Worm (Caenorhabditis elegans) whole organism, late embryonic: ENCODE data around the gene ZK856.6.
A peak's percentile ranks its signal among the peaks of the same experiment; 100 is the strongest.

Source experiments
- C38D4.7 ChIP-seq: fragments of 200-800 bp; sonication (Bioruptor generic); optimal IDR thresholded peaks from 2 replicates; lab custom pipeline; 2018; ENCODE audit warnings: mild to moderate bottlenecking, missing genetic modification characterization, moderate library complexity, missing compliant biosample characterization
- F13H6.1 ChIP-seq: sonication (generic microtip); optimal IDR thresholded peaks from 2 replicates; lab custom pipeline; 2016; ENCODE audit warnings: missing genetic modification characterization, missing compliant biosample characterization
- K09A11.1 ChIP-seq: sonication (generic microtip); optimal IDR thresholded peaks from 2 replicates; lab custom pipeline; 2017; ENCODE audit warnings: antibody characterized with exemption, mild to moderate bottlenecking, missing genetic modification characterization, missing compliant biosample characterization; ENCODE audit not compliant: insufficient read depth
- T23F11.4 ChIP-seq: fragments of 200-800 bp; sonication (Bioruptor generic); optimal IDR thresholded peaks from 2 replicates; lab custom pipeline; 2018; ENCODE audit warnings: mild to moderate bottlenecking, missing genetic modification characterization, missing compliant biosample characterization
- Y22D7AL.16 ChIP-seq: sonication (generic microtip); optimal IDR thresholded peaks from 2 replicates; lab custom pipeline; 2016; ENCODE audit warnings: missing genetic modification characterization, missing compliant biosample characterization
- ahr-1 ChIP-seq: sonication (generic microtip); optimal IDR thresholded peaks from 2 replicates; lab custom pipeline; 2016; ENCODE audit warnings: missing genetic modification characterization, missing compliant biosample characterization
- ama-1 ChIP-seq: fragments of 150-350 bp; optimal IDR thresholded peaks from 2 replicates; lab custom pipeline; 2014
- ceh-18 ChIP-seq: sonication (generic microtip); optimal IDR thresholded peaks from 2 replicates; lab custom pipeline; 2016; ENCODE audit warnings: missing genetic modification characterization, missing compliant biosample characterization
- ceh-2 ChIP-seq: sonication (generic microtip); optimal IDR thresholded peaks from 2 replicates; lab custom pipeline; 2016; ENCODE audit warnings: missing genotype, missing genetic modification characterization, missing compliant biosample characterization
- ceh-24 ChIP-seq: sonication (generic microtip); optimal IDR thresholded peaks from 2 replicates; lab custom pipeline; 2016; ENCODE audit warnings: mild to moderate bottlenecking, missing genetic modification characterization, missing compliant biosample characterization
- ceh-31 ChIP-seq: sonication (generic microtip); optimal IDR thresholded peaks from 2 replicates; lab custom pipeline; 2016; ENCODE audit warnings: missing genetic modification characterization, missing compliant biosample characterization
- ceh-34 ChIP-seq: sonication (generic microtip); optimal IDR thresholded peaks from 2 replicates; lab custom pipeline; 2016; ENCODE audit warnings: mild to moderate bottlenecking, missing genetic modification characterization, missing compliant biosample characterization
- ceh-45 ChIP-seq: fragments of 200-800 bp; sonication (Bioruptor generic); IDR thresholded peaks from 2 replicates; pipeline ENCODE4 v1.3.6; 2022; ENCODE audit warnings: missing genetic modification reagents, missing genetic modification characterization, missing compliant biosample characterization
- ceh-6 ChIP-seq: fragments of 200-800 bp; sonication (Bioruptor generic); optimal IDR thresholded peaks from 2 replicates; lab custom pipeline; 2018; ENCODE audit warnings: mild to moderate bottlenecking, missing genetic modification characterization, missing compliant biosample characterization
- ceh-9 ChIP-seq: sonication (generic microtip); optimal IDR thresholded peaks from 2 replicates; lab custom pipeline; 2016; ENCODE audit warnings: mild to moderate bottlenecking, missing genetic modification characterization, inconsistent platforms, missing compliant biosample characterization
- dmd-4 ChIP-seq: sonication (generic microtip); optimal IDR thresholded peaks from 2 replicates; lab custom pipeline; 2016; ENCODE audit warnings: borderline replicate concordance, missing genetic modification characterization, missing compliant biosample characterization
- elt-2 ChIP-seq: sonication (generic microtip); optimal IDR thresholded peaks from 2 replicates; lab custom pipeline; 2016; ENCODE audit warnings: missing genetic modification reagents, missing genetic modification characterization, missing compliant biosample characterization
- ets-4 ChIP-seq: sonication (generic microtip); optimal IDR thresholded peaks from 2 replicates; lab custom pipeline; 2016; ENCODE audit warnings: missing genetic modification characterization, missing compliant biosample characterization
- fkh-6 ChIP-seq: sonication (generic microtip); optimal IDR thresholded peaks from 2 replicates; lab custom pipeline; 2016; ENCODE audit warnings: missing genetic modification characterization, missing compliant biosample characterization
- gmeb-2 ChIP-seq: sonication (generic microtip); optimal IDR thresholded peaks from 2 replicates; lab custom pipeline; 2016; ENCODE audit warnings: missing genetic modification characterization, inconsistent platforms, missing compliant biosample characterization
- hlh-13 ChIP-seq: fragments of 200-800 bp; sonication (Bioruptor generic); optimal IDR thresholded peaks from 2 replicates; lab custom pipeline; 2018; ENCODE audit warnings: mild to moderate bottlenecking, missing genetic modification characterization, missing compliant biosample characterization
- hlh-15 ChIP-seq: sonication (generic microtip); optimal IDR thresholded peaks from 2 replicates; lab custom pipeline; 2016; ENCODE audit warnings: missing genetic modification characterization, missing compliant biosample characterization
- hlh-30 ChIP-seq: sonication (generic microtip); optimal IDR thresholded peaks from 2 replicates; lab custom pipeline; 2017; ENCODE audit warnings: antibody characterized with exemption, missing genetic modification characterization, missing compliant biosample characterization; ENCODE audit not compliant: insufficient read depth
- hlh-8 ChIP-seq: sonication (generic microtip); optimal IDR thresholded peaks from 2 replicates; lab custom pipeline; 2016; ENCODE audit warnings: missing genotype, missing genetic modification characterization, missing compliant biosample characterization
- lin-11 ChIP-seq: fragments of 200-800 bp; sonication (Bioruptor generic); optimal IDR thresholded peaks from 2 replicates; lab custom pipeline; 2018; ENCODE audit warnings: mild to moderate bottlenecking, missing genetic modification characterization, missing compliant biosample characterization
- mec-3 ChIP-seq: sonication (generic microtip); optimal IDR thresholded peaks from 2 replicates; lab custom pipeline; 2016; ENCODE audit warnings: borderline replicate concordance, missing genetic modification characterization, missing compliant biosample characterization
- nfya-1 ChIP-seq: sonication (generic microtip); optimal IDR thresholded peaks from 2 replicates; lab custom pipeline; 2017; ENCODE audit warnings: missing genetic modification characterization, mild to moderate bottlenecking, missing compliant biosample characterization, antibody characterized with exemption, moderate library complexity
- npax-4 ChIP-seq: sonication (generic microtip); optimal IDR thresholded peaks from 2 replicates; lab custom pipeline; 2016; ENCODE audit warnings: missing genetic modification characterization, missing compliant biosample characterization
- pha-2 ChIP-seq: sonication (generic microtip); optimal IDR thresholded peaks from 2 replicates; lab custom pipeline; 2017; ENCODE audit warnings: mild to moderate bottlenecking, missing genetic modification characterization, missing compliant biosample characterization
- ref-2 ChIP-seq: sonication (generic microtip); optimal IDR thresholded peaks from 2 replicates; lab custom pipeline; 2016; ENCODE audit warnings: missing genetic modification characterization, missing compliant biosample characterization
- rnt-1 ChIP-seq: sonication (generic microtip); optimal IDR thresholded peaks from 2 replicates; lab custom pipeline; 2016; ENCODE audit warnings: missing genetic modification characterization, missing compliant biosample characterization
- sdc-2 ChIP-seq: sonication (generic microtip); optimal IDR thresholded peaks from 2 replicates; lab custom pipeline; 2016; ENCODE audit warnings: missing genotype, missing genetic modification characterization, missing compliant biosample characterization
- sox-4 ChIP-seq: sonication (generic microtip); optimal IDR thresholded peaks from 2 replicates; lab custom pipeline; 2017; ENCODE audit warnings: mild to moderate bottlenecking, missing genetic modification characterization, inconsistent platforms, missing compliant biosample characterization
- tbx-7 ChIP-seq: sonication (generic microtip); optimal IDR thresholded peaks from 2 replicates; lab custom pipeline; 2016; ENCODE audit warnings: missing genotype, missing genetic modification characterization, missing compliant biosample characterization
- unc-3 ChIP-seq, 2 experiments: fragments of 200-800 bp in 1 of 2; sonication (Bioruptor generic) in 1 of 2; sonication (generic microtip) in 1 of 2; conservative IDR thresholded peaks in 1 of 2; optimal IDR thresholded peaks in 1 of 2; 2 replicates each; pipeline versions ENCODE4 v1.3.6 to Lab custom; 2016 to 2022; ENCODE audit warnings: missing compliant biosample characterization in 2 of 2, missing genetic modification characterization in 2 of 2, missing genetic modification reagents in 1 of 2
- unc-55 ChIP-seq: sonication (generic microtip); optimal IDR thresholded peaks from 2 replicates; lab custom pipeline; 2017; ENCODE audit warnings: missing biosample characterization, missing genetic modification reagents, missing genetic modification characterization
- zip-5 ChIP-seq: sonication (generic microtip); optimal IDR thresholded peaks from 2 replicates; lab custom pipeline; 2016; ENCODE audit warnings: missing genetic modification characterization, missing compliant biosample characterization

The ZK856.6 gene

DNA sequence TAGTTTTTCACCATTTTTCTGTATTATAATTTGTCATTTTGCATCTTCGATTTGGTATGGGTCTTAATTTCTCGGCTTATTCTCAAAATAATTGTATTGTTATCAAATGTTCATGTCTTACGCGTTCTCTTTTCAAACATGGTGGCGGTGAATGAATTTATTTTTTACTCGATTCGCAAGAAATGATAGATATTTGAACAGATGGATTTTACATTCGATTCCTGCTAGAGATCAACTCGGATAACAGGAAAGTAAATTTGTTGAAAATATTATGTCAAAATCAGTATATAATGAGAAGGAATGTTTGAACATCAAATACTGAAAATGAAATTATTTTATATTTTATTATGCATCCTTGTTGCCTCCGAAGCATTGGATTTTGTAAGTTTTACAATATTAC lies 15.5 kb upstream of the ZK856.6 start, which contains the start of gene ZK856.4:
TSS of gene ZK856.4 (plus strand) at position 301 of the 400 bp plus-strand sequence.
- TF ChIP-seq pha-2 (tag; lab: Kevin White, UChicago), result no peak
- no peak for TF ChIP-seq ceh-31 (tag; lab: Kevin White, UChicago)
- no peak for TF ChIP-seq zip-5 (tag; lab: Kevin White, UChicago)
- no peak for TF ChIP-seq hlh-13 (GFP tag; lab: Kevin White, UChicago)
- no peak for TF ChIP-seq ceh-2 (tag; lab: Kevin White, UChicago)
- TF ChIP-seq C38D4.7 (GFP tag; lab: Kevin White, UChicago), result no peak
- no peak for TF ChIP-seq gmeb-2 (tag; lab: Kevin White, UChicago)
- TF ChIP-seq F13H6.1 (tag; lab: Kevin White, UChicago), result no peak
- TF ChIP-seq, all 69 proteins: peak for 0

DNA sequence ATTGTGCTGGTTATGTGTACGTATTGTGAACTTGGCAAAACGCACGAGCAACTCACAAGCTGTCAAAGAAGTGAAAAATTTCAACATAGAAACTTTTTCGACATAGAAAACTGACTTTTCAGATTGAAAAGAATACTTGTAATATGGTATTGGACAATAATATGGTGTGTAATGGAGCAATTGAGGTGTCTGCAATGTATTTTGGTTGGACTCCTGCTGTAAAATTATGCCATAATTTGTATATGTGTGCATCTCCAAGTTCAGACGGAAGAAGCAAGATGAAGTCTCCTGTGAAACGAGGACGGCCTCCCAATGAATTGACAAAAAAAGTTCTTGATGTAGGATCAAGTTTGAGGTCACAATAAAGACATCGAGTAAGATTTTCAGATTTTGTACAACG lies 14.7 kb upstream of the ZK856.6 start:
- TF ChIP-seq hlh-15 (tag; lab: Kevin White, UChicago) (no peak), elt-2 (tag; lab: Kevin White, UChicago) (no peak)

DNA sequence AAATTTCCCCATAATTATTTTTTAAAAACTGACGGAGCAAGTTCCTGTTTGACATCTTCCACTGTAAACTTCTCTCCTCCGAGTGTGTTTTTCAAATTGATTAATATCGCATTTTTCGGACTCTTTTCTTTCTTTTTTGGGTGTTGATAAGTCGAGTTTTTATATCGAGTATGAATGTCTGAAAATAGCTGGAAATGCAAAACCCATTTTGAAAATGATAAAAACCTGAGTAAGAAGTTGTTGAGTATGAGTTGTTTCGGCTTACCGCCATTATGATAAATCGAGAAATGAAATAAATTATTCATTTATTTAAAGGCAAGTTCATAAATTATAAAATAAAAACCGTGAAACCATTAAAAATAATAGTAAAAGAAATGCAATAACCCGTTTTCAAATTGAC lies 12.8 kb upstream of the ZK856.6 start, which contains the start of gene ZK856.18:
TSS of gene ZK856.18 (minus strand) at position 289 of the 400 bp plus-strand sequence.
- no peak for TF ChIP-seq ahr-1 (tag; lab: Kevin White, UChicago)
- no peak for TF ChIP-seq ceh-34
- no peak for TF ChIP-seq ref-2 (tag; lab: Kevin White, UChicago)
- TF ChIP-seq gmeb-2 (tag; lab: Kevin White, UChicago), result no peak
- no peak for TF ChIP-seq ceh-45 (GFP tag; lab: Robert Waterston, UW)
- TF ChIP-seq ceh-6 (GFP tag; lab: Kevin White, UChicago), result no peak
- TF ChIP-seq ama-1 (lab: Kevin White, UChicago), result no peak
- TF ChIP-seq tbx-7 (tag; lab: Kevin White, UChicago), result no peak
- TF ChIP-seq fkh-6 (tag; lab: Kevin White, UChicago), result no peak
- TF ChIP-seq nfya-1 (tag; lab: Kevin White, UChicago), result no peak
- no peak for TF ChIP-seq sdc-2 (tag; lab: Kevin White, UChicago)
- no peak for TF ChIP-seq hlh-8 (tag; lab: Kevin White, UChicago)
- no peak for TF ChIP-seq ceh-18 (tag; lab: Kevin White, UChicago)
- TF ChIP-seq K09A11.1 (tag; lab: Kevin White, UChicago), result no peak
- no peak for TF ChIP-seq ceh-9 (tag; lab: Kevin White, UChicago)
- TF ChIP-seq Y22D7AL.16 (tag; lab: Kevin White, UChicago), result no peak
- no peak for TF ChIP-seq mec-3 (tag; lab: Kevin White, UChicago)
- TF ChIP-seq ceh-24, result no peak
- TF ChIP-seq sox-4, result no peak
- TF ChIP-seq ets-4 (tag; lab: Kevin White, UChicago), result no peak
- TF ChIP-seq, all 69 proteins: peak for 0

DNA sequence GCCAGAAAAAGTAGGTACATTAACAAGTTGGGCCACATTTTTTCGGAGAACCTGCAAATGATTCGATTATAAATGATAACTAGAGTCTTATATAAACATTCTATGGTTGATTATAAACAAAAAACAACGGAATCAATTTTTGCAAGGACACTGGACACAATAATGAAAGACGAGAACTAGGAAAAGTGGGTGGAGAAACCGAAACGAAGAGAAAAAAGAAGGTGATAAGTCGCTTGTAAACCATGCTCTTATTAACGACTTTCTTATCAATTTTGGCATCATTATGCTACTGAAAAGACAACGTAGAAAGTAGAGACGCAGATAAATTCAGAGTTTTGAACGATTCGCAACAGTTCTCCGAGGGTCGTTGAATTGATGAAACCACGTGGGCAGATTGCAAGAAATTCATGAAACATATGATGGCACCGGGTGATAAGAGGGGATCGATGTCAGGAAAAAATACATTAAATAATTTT lies 8.4 kb upstream of the ZK856.6 start, which contains the start of gene ZK856.5:
TSS of gene ZK856.5 (minus strand) at position 51 of the 476 bp plus-strand sequence.
- TF ChIP-seq ref-2 (tag; lab: Kevin White, UChicago), result no peak
- TF ChIP-seq elt-2 (tag; lab: Kevin White, UChicago), result peak; percentile 44
- TF ChIP-seq, all 69 proteins: peak for 1

DNA sequence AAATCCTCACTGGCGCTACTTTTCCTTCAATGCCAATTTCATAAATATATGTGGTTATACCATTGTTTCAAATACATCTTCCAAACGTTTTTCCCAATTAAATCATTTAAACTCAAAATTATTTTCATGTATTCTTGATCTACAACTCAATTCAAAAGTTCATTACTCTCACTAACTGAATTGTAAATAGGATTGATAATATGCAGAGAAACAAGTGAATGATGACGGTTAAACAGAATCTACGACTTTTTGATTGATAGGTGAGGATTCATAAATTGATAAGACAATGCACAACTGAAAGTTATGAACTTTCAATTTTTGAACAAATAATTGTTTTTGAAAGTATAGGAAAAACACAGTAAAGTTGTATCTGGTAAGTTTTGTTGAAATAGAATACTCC lies 7.2 kb upstream of the ZK856.6 start:
- TF ChIP-seq unc-55 (GFP tag; lab: Kevin White, UChicago) (no peak), T23F11.4 (GFP tag; lab: Kevin White, UChicago) (no peak), lin-11 (tag; lab: Kevin White, UChicago) (no peak), ahr-1 (tag; lab: Kevin White, UChicago) (no peak), npax-4 (tag; lab: Kevin White, UChicago) (no peak), hlh-30 (tag; lab: Kevin White, UChicago) (no peak), rnt-1 (tag; lab: Kevin White, UChicago) (no peak), fkh-6 (tag; lab: Kevin White, UChicago) (no peak), ref-2 (tag; lab: Kevin White, UChicago) (no peak), ceh-34 (no peak), unc-3 (GFP tag; conservative IDR thresholded peaks at IDR 0.05; lab: Robert Waterston, UW) (no peak), unc-3 (tag; optimal IDR thresholded peaks at IDR 0.05; lab: Kevin White, UChicago) (no peak), dmd-4 (tag; lab: Kevin White, UChicago) (no peak)
- TF ChIP-seq, all 69 proteins: peak for 0
